Fruit fly (Drosophila melanogaster): ENCODE measurements around the gene CG32365.

The CG32365 gene

DNA sequence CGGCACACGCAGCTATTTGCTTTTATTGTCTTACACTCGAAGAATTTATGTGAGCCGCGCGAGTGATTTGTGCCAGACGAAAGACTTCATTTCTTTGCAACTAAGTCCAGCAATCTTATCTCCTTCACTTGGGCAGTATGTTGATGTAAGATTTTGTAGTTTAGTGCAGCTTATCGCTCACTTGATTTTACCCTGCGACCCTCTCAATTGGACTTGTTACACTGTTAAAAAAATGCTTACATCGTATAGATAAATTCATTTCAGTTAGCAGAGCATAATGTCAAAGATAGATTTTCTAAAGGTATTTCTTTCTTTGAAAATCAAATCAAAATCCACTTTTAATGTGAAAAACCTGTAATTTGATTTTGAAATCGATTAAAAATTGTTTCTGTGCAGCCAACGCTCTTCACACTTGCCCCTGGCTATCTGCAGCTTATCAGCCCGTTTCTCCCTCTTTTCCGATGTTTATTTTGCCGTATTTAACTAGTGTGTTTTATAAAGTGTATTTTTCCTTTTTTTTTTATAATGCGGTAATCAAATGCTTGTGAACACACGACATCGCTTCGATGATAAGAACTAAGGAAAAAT lies 18.0 kb upstream of the CG32365 start (continued):
- peak; percentile 7 for TF ChIP-seq gfzf (GFP tag; optimal IDR thresholded peaks at IDR 0.05)
- peak; percentile 89 for TF ChIP-seq grau (tag; optimal IDR thresholded peaks at IDR 0.05)
- TF ChIP-seq CG1792 (GFP tag; optimal IDR thresholded peaks at IDR 0.05): peak; percentile 85
- TF ChIP-seq ro (GFP tag; IDR thresholded peaks at IDR 0.05): peak; percentile 51; the same call in 1 of the 2 replicates
- TF ChIP-seq CG31224 (GFP tag; IDR thresholded peaks at IDR 0.05): peak; percentile 73
- peak; percentile 63 for TF ChIP-seq CG7372 (GFP tag; IDR thresholded peaks at IDR 0.05)
- peak; percentile 83 for TF ChIP-seq CG6854 (GFP tag; optimal IDR thresholded peaks at IDR 0.05)
- peak; percentile 87 for TF ChIP-seq Awh (GFP tag; IDR thresholded peaks at IDR 0.05)
- peak; percentile 81 for TF ChIP-seq NfI (GFP tag; optimal IDR thresholded peaks at IDR 0.05)
- peak in 1 of 2 experiments; percentile 97 for TF ChIP-seq Hr78 (GFP tag; optimal IDR thresholded peaks at IDR 0.05)
- peak; percentile 95 for TF ChIP-seq CG17359 (tag; optimal IDR thresholded peaks at IDR 0.05)
- no peak for TF ChIP-seq zen2 (GFP tag; IDR thresholded peaks at IDR 0.05; ENCODE audit: partially characterized antibody)
- peak; percentile 85 for TF ChIP-seq wdn (GFP tag; IDR thresholded peaks at IDR 0.05)
- TF ChIP-seq cas (GFP tag; IDR thresholded peaks at IDR 0.05): no peak
- TF ChIP-seq CG18764 (GFP tag; optimal IDR thresholded peaks at IDR 0.05): peak; percentile 77
- peak; percentile 92 for TF ChIP-seq Meics (GFP tag; optimal IDR thresholded peaks at IDR 0.05)
- TF ChIP-seq CG4360 (GFP tag; IDR thresholded peaks at IDR 0.05): no peak
- peak in 1 of 2 experiments; percentile 31 for TF ChIP-seq crp (GFP tag; optimal IDR thresholded peaks at IDR 0.05)
- TF ChIP-seq Dad (GFP tag; optimal IDR thresholded peaks at IDR 0.05): peak; percentile 84
- no peak for TF ChIP-seq sna (GFP tag; IDR thresholded peaks at IDR 0.05; ENCODE audit: partially characterized antibody)
- no peak for TF ChIP-seq nerfin-2 (GFP tag; IDR thresholded peaks at IDR 0.05; ENCODE audit: partially characterized antibody)
- TF ChIP-seq lov (optimal IDR thresholded peaks at IDR 0.05): no peak
- TF ChIP-seq lov (GFP tag; IDR thresholded peaks at IDR 0.05): peak; percentile 67; the same call in 2 of the 3 replicates
- peak; percentile 88 for TF ChIP-seq CG17361 (GFP tag; IDR thresholded peaks at IDR 0.05)
- TF ChIP-seq CG11723 (GFP tag; optimal IDR thresholded peaks at IDR 0.05): peak; percentile 65
- no peak for TF ChIP-seq CG2129 (GFP tag; IDR thresholded peaks at IDR 0.05; ENCODE audit: partially characterized antibody)
- peak; percentile 87 for TF ChIP-seq slp2 (GFP tag; optimal IDR thresholded peaks at IDR 0.05)
- peak; percentile 79 for TF ChIP-seq Myb (GFP tag; optimal IDR thresholded peaks at IDR 0.05)
- peak; percentile 68 for TF ChIP-seq Deaf1 (tag; optimal IDR thresholded peaks at IDR 0.05)
- no peak for TF ChIP-seq Dfd (GFP tag; optimal IDR thresholded peaks at IDR 0.05)
- peak; percentile 78 for TF ChIP-seq CG32767 (GFP tag; IDR thresholded peaks at IDR 0.05)
- no peak for TF ChIP-seq CG15479 (GFP tag; optimal IDR thresholded peaks at IDR 0.05)
- TF ChIP-seq nau (GFP tag; optimal IDR thresholded peaks at IDR 0.05): peak; percentile 86
- no peak for TF ChIP-seq ac (GFP tag; optimal IDR thresholded peaks at IDR 0.05)
- no peak; the same call in 1 of the 2 replicates for TF ChIP-seq CG6272 (GFP tag; IDR thresholded peaks at IDR 0.05)
- peak; percentile 67 for TF ChIP-seq NC2β (GFP tag; optimal IDR thresholded peaks at IDR 0.05)
- TF ChIP-seq CG10267 (tag; optimal IDR thresholded peaks at IDR 0.05): peak; percentile 81
- peak; percentile 76 for TF ChIP-seq CG3163 (GFP tag; optimal IDR thresholded peaks at IDR 0.05)
- peak; percentile 96 for TF ChIP-seq Ets65A (GFP tag)
- TF ChIP-seq Rx (GFP tag; IDR thresholded peaks at IDR 0.05): peak; percentile 43
- peak; percentile 77 for TF ChIP-seq repo (GFP tag; optimal IDR thresholded peaks at IDR 0.05)
- TF ChIP-seq z (GFP tag; IDR thresholded peaks at IDR 0.05): peak; percentile 40; the same call in 1 of the 3 replicates
- TF ChIP-seq wor (GFP tag; IDR thresholded peaks at IDR 0.05): peak; percentile 68
- peak; percentile 80 for TF ChIP-seq CG9932 (GFP tag; IDR thresholded peaks at IDR 0.05)
- TF ChIP-seq CG33213 (GFP tag; optimal IDR thresholded peaks at IDR 0.05): peak; percentile 68
- TF ChIP-seq toy (GFP tag; IDR thresholded peaks at IDR 0.05): peak; percentile 74
- TF ChIP-seq cad (GFP tag; optimal IDR thresholded peaks at IDR 0.05): no peak
- peak; percentile 92 for TF ChIP-seq CG15269 (tag; optimal IDR thresholded peaks at IDR 0.05)
- TF ChIP-seq trh (GFP tag; optimal IDR thresholded peaks at IDR 0.05): peak; percentile 73
- TF ChIP-seq Camta (GFP tag; optimal IDR thresholded peaks at IDR 0.05): peak; percentile 78

Measured in whole organism, embryonic.